Worm (Caenorhabditis elegans) whole organism, L2 larva: ENCODE measurements around the gene Y53F4B.21.

Experiments
- F13H6.1 ChIP-seq: sonication (generic microtip); optimal IDR thresholded peaks from 2 replicates; lab custom pipeline; 2016; ENCODE audit warnings: missing genetic modification characterization, missing compliant biosample characterization
- R02D3.7 ChIP-seq: fragments of 150-350 bp; optimal IDR thresholded peaks from 2 replicates; lab custom pipeline; 2014; ENCODE audit warnings: missing biosample characterization, missing genetic modification characterization
- ZK546.5 ChIP-seq: sonication (generic microtip); optimal IDR thresholded peaks from 2 replicates; lab custom pipeline; 2017; ENCODE audit warnings: missing biosample characterization, missing genetic modification characterization
- alr-1 ChIP-seq: fragments of 150-350 bp; optimal IDR thresholded peaks from 2 replicates; lab custom pipeline; 2014; ENCODE audit warnings: missing biosample characterization, missing genetic modification characterization
- aly-2 ChIP-seq: fragments of 150-350 bp; optimal IDR thresholded peaks from 2 replicates; lab custom pipeline; 2014; ENCODE audit warnings: missing biosample characterization, missing genetic modification characterization
- ama-1 ChIP-seq: fragments of 150-350 bp; optimal IDR thresholded peaks from 2 replicates; lab custom pipeline; 2018; ENCODE audit warnings: inconsistent platforms
- blmp-1 ChIP-seq: sonication (generic microtip); optimal IDR thresholded peaks from 2 replicates; lab custom pipeline; 2017; ENCODE audit warnings: missing genetic modification characterization, mild to moderate bottlenecking, missing compliant biosample characterization, antibody characterized with exemption, moderate library complexity; ENCODE audit not compliant: insufficient read depth
- ceh-16 ChIP-seq: fragments of 150-350 bp; optimal IDR thresholded peaks from 2 replicates; lab custom pipeline; 2014; ENCODE audit warnings: missing biosample characterization, missing genetic modification characterization
- ceh-82 ChIP-seq: fragments of 150-350 bp; optimal IDR thresholded peaks from 2 replicates; lab custom pipeline; 2014; ENCODE audit warnings: missing biosample characterization, missing genetic modification characterization
- crh-2 ChIP-seq: sonication (generic microtip); optimal IDR thresholded peaks from 2 replicates; lab custom pipeline; 2017; ENCODE audit warnings: missing biosample characterization, missing genetic modification characterization
- dmd-4 ChIP-seq: sonication (generic microtip); optimal IDR thresholded peaks from 2 replicates; lab custom pipeline; 2017; ENCODE audit warnings: missing biosample characterization, missing genetic modification characterization
- egl-27 ChIP-seq: sonication (generic microtip); optimal IDR thresholded peaks from 3 replicates; lab custom pipeline; 2017; ENCODE audit warnings: missing biosample characterization, missing genetic modification reagents, missing genetic modification characterization
- elt-1 ChIP-seq: fragments of 150-350 bp; optimal IDR thresholded peaks from 2 replicates; lab custom pipeline; 2014; ENCODE audit warnings: missing biosample characterization, missing genetic modification characterization
- elt-3 ChIP-seq: sonication (generic microtip); optimal IDR thresholded peaks from 2 replicates; lab custom pipeline; 2017; ENCODE audit warnings: missing biosample characterization, missing genetic modification characterization
- fos-1 ChIP-seq: fragments of 150-350 bp; optimal IDR thresholded peaks from 2 replicates; lab custom pipeline; 2014; ENCODE audit warnings: missing biosample characterization, missing genetic modification characterization
- gmeb-1 ChIP-seq: fragments of 150-350 bp; optimal IDR thresholded peaks from 2 replicates; lab custom pipeline; 2014; ENCODE audit warnings: missing biosample characterization, missing genetic modification characterization
- lin-11 ChIP-seq: fragments of 150-350 bp; sonication (generic microtip); optimal IDR thresholded peaks from 2 replicates; lab custom pipeline; 2014; ENCODE audit warnings: missing biosample characterization, missing genetic modification characterization, inconsistent platforms, mixed read lengths
- lin-39 ChIP-seq: fragments of 150-350 bp; optimal IDR thresholded peaks from 2 replicates; lab custom pipeline; 2014; ENCODE audit warnings: missing biosample characterization, missing genetic modification reagents, missing genetic modification characterization
- lsy-2 ChIP-seq, 2 experiments: fragments of 150-350 bp in 1 of 2; sonication (generic microtip) in 1 of 2; optimal IDR thresholded peaks; 2 replicates each; lab custom pipeline; 2014 to 2017; ENCODE audit warnings: missing biosample characterization in 2 of 2, missing genetic modification characterization in 2 of 2
- mab-5 ChIP-seq: fragments of 150-350 bp; optimal IDR thresholded peaks from 2 replicates; lab custom pipeline; 2014; ENCODE audit warnings: missing biosample characterization, missing genetic modification characterization
- mbf-1 ChIP-seq: sonication (generic microtip); optimal IDR thresholded peaks from 2 replicates; lab custom pipeline; 2017; ENCODE audit warnings: missing biosample characterization, missing genetic modification characterization
- mdl-1 ChIP-seq, 2 experiments: fragments of 150-350 bp in 1 of 2; sonication (generic microtip) in 1 of 2; optimal IDR thresholded peaks; 2 replicates each; lab custom pipeline; 2017; ENCODE audit warnings: missing biosample characterization in 2 of 2, missing genetic modification characterization in 2 of 2
- nhr-10 ChIP-seq: sonication (generic microtip); optimal IDR thresholded peaks from 2 replicates; lab custom pipeline; 2017; ENCODE audit warnings: missing biosample characterization, missing genetic modification characterization
- nhr-11 ChIP-seq: fragments of 150-350 bp; optimal IDR thresholded peaks from 2 replicates; lab custom pipeline; 2014; ENCODE audit warnings: missing biosample characterization, missing genetic modification characterization
- nhr-12 ChIP-seq: fragments of 150-350 bp; optimal IDR thresholded peaks from 2 replicates; lab custom pipeline; 2014; ENCODE audit warnings: missing biosample characterization, missing genetic modification characterization
- nhr-129 ChIP-seq: fragments of 150-350 bp; optimal IDR thresholded peaks from 2 replicates; lab custom pipeline; 2014; ENCODE audit warnings: missing biosample characterization, missing genetic modification characterization
- nhr-237 ChIP-seq: fragments of 150-350 bp; optimal IDR thresholded peaks from 2 replicates; lab custom pipeline; 2014; ENCODE audit warnings: missing biosample characterization, missing genetic modification characterization
- nhr-6 ChIP-seq: fragments of 150-350 bp; optimal IDR thresholded peaks from 2 replicates; lab custom pipeline; 2014; ENCODE audit warnings: missing biosample characterization, missing genetic modification characterization
- nhr-77 ChIP-seq: fragments of 150-350 bp; optimal IDR thresholded peaks from 2 replicates; lab custom pipeline; 2014; ENCODE audit warnings: missing biosample characterization, missing genetic modification characterization
- sem-4 ChIP-seq: fragments of 150-350 bp; optimal IDR thresholded peaks from 2 replicates; lab custom pipeline; 2014; ENCODE audit warnings: missing biosample characterization, missing genetic modification reagents, missing genetic modification characterization
- skn-1 ChIP-seq: sonication (generic microtip); optimal IDR thresholded peaks from 2 replicates; lab custom pipeline; 2017; ENCODE audit warnings: missing biosample characterization, missing genetic modification characterization
- sma-3 ChIP-seq: sonication (generic microtip); optimal IDR thresholded peaks from 2 replicates; lab custom pipeline; 2016; ENCODE audit warnings: missing genetic modification reagents, missing genetic modification characterization, missing compliant biosample characterization
- sma-9 ChIP-seq, 2 experiments: fragments of 150-350 bp in 1 of 2; sonication (generic microtip) in 1 of 2; optimal IDR thresholded peaks; 2 replicates each; lab custom pipeline; 2014 to 2016; ENCODE audit warnings: missing genetic modification characterization in 2 of 2, mild to moderate bottlenecking in 1 of 2, missing biosample characterization in 1 of 2, missing compliant biosample characterization in 1 of 2, missing genetic modification reagents in 1 of 2, moderate library complexity in 1 of 2
- snpc-4 ChIP-seq: fragments of 150-350 bp; optimal IDR thresholded peaks from 2 replicates; lab custom pipeline; 2014; ENCODE audit warnings: missing biosample characterization, missing genetic modification characterization
- unc-39 ChIP-seq: fragments of 150-350 bp; optimal IDR thresholded peaks from 2 replicates; lab custom pipeline; 2014; ENCODE audit warnings: missing biosample characterization, missing genetic modification characterization
- unc-62 ChIP-seq: fragments of 150-350 bp; optimal IDR thresholded peaks from 2 replicates; lab custom pipeline; 2014; ENCODE audit warnings: missing biosample characterization, missing genetic modification reagents, missing genetic modification characterization

The Y53F4B.21 gene

ce11 chrII:15089086-15089895 lies 689 bp upstream of the Y53F4B.21 start (continued):
- no peak for TF ChIP-seq ama-1 (lab: Kevin White, UChicago)
- TF ChIP-seq elt-1 = no peak
- TF ChIP-seq egl-27 = no peak
- TF ChIP-seq nhr-77 = no peak
- TF ChIP-seq mbf-1 (tag; lab: Kevin White, UChicago) = no peak
- TF ChIP-seq unc-39 = no peak
- no peak for TF ChIP-seq sma-9 (GFP tag; optimal IDR thresholded peaks at IDR 0.05; lab: Kevin White, UChicago)
- no peak for TF ChIP-seq sma-9 (tag; optimal IDR thresholded peaks at IDR 0.05; lab: Kevin White, UChicago)
- no peak for TF ChIP-seq R02D3.7
- peak; percentile 9 for TF ChIP-seq snpc-4 (tag; lab: Kevin White, UChicago)
- TF ChIP-seq lin-11 (tag; lab: Kevin White, UChicago) = no peak
- TF ChIP-seq skn-1 (tag; lab: Kevin White, UChicago) = no peak
- no peak for TF ChIP-seq aly-2 (tag; lab: Kevin White, UChicago)
- TF ChIP-seq nhr-10 (tag; lab: Kevin White, UChicago) = no peak
- TF ChIP-seq ceh-82 = no peak
- TF ChIP-seq alr-1 (tag; lab: Kevin White, UChicago) = no peak
- no peak for TF ChIP-seq fos-1 (tag; lab: Kevin White, UChicago)
- no peak for TF ChIP-seq nhr-6 (tag; lab: Kevin White, UChicago)
- no peak for TF ChIP-seq mdl-1 (tag; optimal IDR thresholded peaks at IDR 0.05; lab: Kevin White, UChicago)
- TF ChIP-seq mab-5 (tag; lab: Kevin White, UChicago) = peak; percentile 15
- TF ChIP-seq dmd-4 (tag; lab: Kevin White, UChicago) = no peak
- peak; percentile 94 for TF ChIP-seq gmeb-1 (tag; lab: Kevin White, UChicago)

- TF ChIP-seq crh-2 (no peak), ZK546.5 (tag; lab: Kevin White, UChicago) (no peak), unc-62 (no peak), nhr-129 (tag; lab: Kevin White, UChicago) (no peak), nhr-10 (tag; lab: Kevin White, UChicago) (no peak), sem-4 (tag; lab: Kevin White, UChicago) (no peak), ceh-16 (tag; lab: Kevin White, UChicago) (no peak), elt-1 (no peak), ceh-82 (no peak), nhr-6 (tag; lab: Kevin White, UChicago) (no peak), lin-39 (tag; lab: Kevin White, UChicago) (no peak), nhr-12 (tag; lab: Kevin White, UChicago) (no peak), lin-11 (tag; lab: Kevin White, UChicago) (no peak), dmd-4 (tag; lab: Kevin White, UChicago) (no peak), sma-3 (GFP tag; lab: Kevin White, UChicago) (no peak), elt-3 (tag; lab: Kevin White, UChicago) (no peak), fos-1 (tag; lab: Kevin White, UChicago) (no peak), ama-1 (lab: Kevin White, UChicago) (no peak), blmp-1 (no peak), nhr-237 (tag; lab: Kevin White, UChicago) (no peak)
- TF ChIP-seq, all 48 proteins: peak for 0
These were observed 17.2 kb downstream of the Y53F4B.21 start for ce11 chrII:15107184-15107583.

- TF ChIP-seq mdl-1 (tag; optimal IDR thresholded peaks at IDR 0.05; lab: Kevin White, UChicago) = no peak
- no peak for TF ChIP-seq lsy-2 (tag; optimal IDR thresholded peaks at IDR 0.05; lab: Kevin White, UChicago)
- no peak for TF ChIP-seq F13H6.1 (tag; lab: Kevin White, UChicago)
- TF ChIP-seq sem-4 (tag; lab: Kevin White, UChicago) = no peak
These were observed 19.9 kb downstream of the Y53F4B.21 start, which contains the start of gene Y53F4B.39 for ce11 chrII:15109844-15110243. Y53F4B.39 (plus strand) TSS chrII:15110144.

ce11 chrII:15111352-15111751 lies 21.4 kb downstream of the Y53F4B.21 start:
- TF ChIP-seq crh-2 (peak; percentile 53), unc-39 (no peak), alr-1 (tag; lab: Kevin White, UChicago) (no peak), nhr-129 (tag; lab: Kevin White, UChicago) (peak; percentile 22), fos-1 (tag; lab: Kevin White, UChicago) (peak; percentile 65), blmp-1 (peak; percentile 37), gmeb-1 (tag; lab: Kevin White, UChicago) (peak; percentile 4), nhr-11 (tag; lab: Kevin White, UChicago) (no peak)
